Worm (Caenorhabditis elegans): ENCODE measurements around the gene fnta-1.

The fnta-1 gene

DNA sequence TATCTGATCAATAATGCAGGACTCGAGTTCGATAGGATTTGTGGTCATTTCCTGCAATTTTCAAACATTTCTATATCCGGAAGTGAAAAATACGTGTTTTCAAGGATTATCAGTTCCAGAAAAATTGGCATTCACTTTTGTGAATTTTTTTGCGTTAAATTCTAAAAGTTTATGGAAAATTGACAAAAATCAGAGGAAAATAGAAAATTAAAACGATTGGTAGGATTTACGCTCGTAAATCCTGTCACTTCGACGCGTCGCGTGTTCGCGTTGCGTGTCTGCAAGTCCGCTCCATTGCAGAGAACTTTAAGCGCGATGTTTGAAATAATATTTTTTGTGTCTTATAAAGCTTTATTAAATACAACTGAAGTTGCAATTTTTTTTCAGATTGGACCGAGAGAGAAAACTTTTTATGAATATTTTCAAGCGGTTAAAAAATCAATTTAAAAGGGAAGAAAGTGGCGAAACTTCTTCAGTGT is 15.3 kb upstream of the fnta-1 start, which contains the start of gene rcat-1:
rcat-1 (minus strand) TSS at position 51 of the 479 bp plus-strand sequence.
- no peak for TF ChIP-seq Y55F3AM.14 (GFP tag; optimal IDR thresholded peaks at IDR 0.05)
- TF ChIP-seq nhr-237 (tag; optimal IDR thresholded peaks at IDR 0.05): peak; percentile 7
- TF ChIP-seq elt-3 (tag; optimal IDR thresholded peaks at IDR 0.05): no peak
- no peak for TF ChIP-seq unc-39 (tag; optimal IDR thresholded peaks at IDR 0.05)
- no peak for TF ChIP-seq peb-1 (tag; optimal IDR thresholded peaks at IDR 0.05)
- TF ChIP-seq lsy-2 (tag; optimal IDR thresholded peaks at IDR 0.05): peak; percentile 52 to 91
- TF ChIP-seq ZK546.5 (tag; optimal IDR thresholded peaks at IDR 0.05): peak; percentile 25
- TF ChIP-seq nhr-11 (tag; optimal IDR thresholded peaks at IDR 0.05): no peak
- TF ChIP-seq nhr-10 (tag; optimal IDR thresholded peaks at IDR 0.05): no peak
- TF ChIP-seq nhr-25 (tag; optimal IDR thresholded peaks at IDR 0.05): peak; percentile 72
- peak; percentile 83 for TF ChIP-seq crh-2 (tag; optimal IDR thresholded peaks at IDR 0.05)
- peak; percentile 61 for TF ChIP-seq fos-1 (tag; optimal IDR thresholded peaks at IDR 0.05)
- no peak for TF ChIP-seq nhr-77 (tag; optimal IDR thresholded peaks at IDR 0.05)
- TF ChIP-seq unc-55 (GFP tag; optimal IDR thresholded peaks at IDR 0.05): peak; percentile 99
- TF ChIP-seq lin-39 (tag; optimal IDR thresholded peaks at IDR 0.05): no peak
- TF ChIP-seq lin-11 (tag; optimal IDR thresholded peaks at IDR 0.05): peak; percentile 85
- TF ChIP-seq mdl-1 (tag; optimal IDR thresholded peaks at IDR 0.05): peak in 1 of 2 experiments; percentile 17
- TF ChIP-seq ama-1 (optimal IDR thresholded peaks at IDR 0.05): no peak
- TF ChIP-seq sem-4 (tag; optimal IDR thresholded peaks at IDR 0.05): peak; percentile 44
- no peak for TF ChIP-seq mbf-1 (tag; optimal IDR thresholded peaks at IDR 0.05)
- TF ChIP-seq C34F6.9 (tag; optimal IDR thresholded peaks at IDR 0.05): peak; percentile 91
- TF ChIP-seq sma-3 (GFP tag; optimal IDR thresholded peaks at IDR 0.05): peak; percentile 63
- peak; percentile 80 for TF ChIP-seq nhr-129 (tag; optimal IDR thresholded peaks at IDR 0.05)
- no peak for TF ChIP-seq elt-1 (tag; optimal IDR thresholded peaks at IDR 0.05)
- TF ChIP-seq ztf-11 (tag; optimal IDR thresholded peaks at IDR 0.05): no peak
- peak; percentile 53 for TF ChIP-seq ceh-82 (tag; optimal IDR thresholded peaks at IDR 0.05)
- no peak for TF ChIP-seq nhr-6 (tag; optimal IDR thresholded peaks at IDR 0.05)
- no peak for TF ChIP-seq nhr-23 (tag; optimal IDR thresholded peaks at IDR 0.05)
- TF ChIP-seq unc-62 (GFP tag; optimal IDR thresholded peaks at IDR 0.05): no peak
- no peak for TF ChIP-seq ceh-16 (tag; optimal IDR thresholded peaks at IDR 0.05)
- no peak for TF ChIP-seq zag-1 (tag; optimal IDR thresholded peaks at IDR 0.05)
- TF ChIP-seq alr-1 (tag; optimal IDR thresholded peaks at IDR 0.05): no peak
- TF ChIP-seq mab-5 (tag; optimal IDR thresholded peaks at IDR 0.05): peak; percentile 9
- peak; percentile 19 for TF ChIP-seq F13H6.1 (tag; optimal IDR thresholded peaks at IDR 0.05)
- peak; percentile 94 for TF ChIP-seq gmeb-1 (tag; optimal IDR thresholded peaks at IDR 0.05)
- TF ChIP-seq ztf-1 (GFP tag; conservative IDR thresholded peaks at IDR 0.05): no peak
- TF ChIP-seq ztf-4 (tag; optimal IDR thresholded peaks at IDR 0.05): peak; percentile 53
- TF ChIP-seq aly-2 (tag; optimal IDR thresholded peaks at IDR 0.05): no peak
- no peak for TF ChIP-seq snpc-4 (tag; optimal IDR thresholded peaks at IDR 0.05)
- peak; percentile 8 for TF ChIP-seq egl-27 (tag; optimal IDR thresholded peaks at IDR 0.05)
- TF ChIP-seq blmp-1 (tag; optimal IDR thresholded peaks at IDR 0.05; ENCODE audit: insufficient read depth): no peak
- no peak for TF ChIP-seq nhr-12 (tag; optimal IDR thresholded peaks at IDR 0.05)
- peak; percentile 75 for TF ChIP-seq nhr-21 (tag; optimal IDR thresholded peaks at IDR 0.05)
- no peak for TF ChIP-seq R02D3.7 (tag; optimal IDR thresholded peaks at IDR 0.05)
- TF ChIP-seq sma-9 (GFP tag; optimal IDR thresholded peaks at IDR 0.05): peak; percentile 64
- TF ChIP-seq sma-9 (tag; optimal IDR thresholded peaks at IDR 0.05): no peak
- TF ChIP-seq lin-13 (GFP tag; optimal IDR thresholded peaks at IDR 0.05): peak; percentile 92
- no peak for TF ChIP-seq dmd-4 (tag; optimal IDR thresholded peaks at IDR 0.05)
- TF ChIP-seq skn-1 (tag; optimal IDR thresholded peaks at IDR 0.05): no peak
